Fruit fly (Drosophila melanogaster) whole organism, embryonic: ENCODE measurements around the gene Dhc62B.
A peak's percentile ranks its signal among the peaks of the same experiment; 100 is the strongest.

Experiments
- Asciz ChIP-seq: fragments of 200-800 bp; sonication (Bioruptor generic); optimal IDR thresholded peaks from 2 replicates; lab custom pipeline; 2017; ENCODE audit warnings: missing biosample characterization, mild to moderate bottlenecking, missing genetic modification characterization, missing genetic modification reagents
- B-H2 ChIP-seq: fragments of 200-800 bp; sonication (Bioruptor generic); optimal IDR thresholded peaks from 2 replicates; lab custom pipeline; 2018; ENCODE audit warnings: missing biosample characterization, mild to moderate bottlenecking, missing genetic modification characterization
- CG11560 ChIP-seq: fragments of 200-800 bp; sonication (Bioruptor generic); IDR thresholded peaks from 3 replicates; pipeline ENCODE4 v1.3.6; 2022; ENCODE audit warnings: missing biosample characterization, missing genetic modification characterization
- CG11723 ChIP-seq: fragments of 200-800 bp; sonication (Bioruptor generic); optimal IDR thresholded peaks from 2 replicates; lab custom pipeline; 2017; ENCODE audit warnings: missing biosample characterization, mild to moderate bottlenecking, missing genetic modification characterization
- CG12391 ChIP-seq: fragments of 200-800 bp; sonication (Bioruptor generic); optimal IDR thresholded peaks from 3 replicates; lab custom pipeline; 2018; ENCODE audit warnings: missing biosample characterization, mild to moderate bottlenecking, missing genetic modification characterization, moderate library complexity
- CG15601 ChIP-seq: fragments of 200-800 bp; sonication (Bioruptor generic); optimal IDR thresholded peaks from 3 replicates; lab custom pipeline; 2019; ENCODE audit warnings: missing biosample characterization, mild to moderate bottlenecking, missing genetic modification characterization, moderate library complexity
- CG16813 ChIP-seq: fragments of 200-800 bp; sonication (Bioruptor generic); IDR thresholded peaks from 3 replicates; pipeline ENCODE4 v1.3.6; 2022; ENCODE audit warnings: missing biosample characterization, missing genetic modification characterization; ENCODE audit not compliant: partially characterized antibody
- CG17361 ChIP-seq: fragments of 200-800 bp; sonication (Bioruptor generic); IDR thresholded peaks from 3 replicates; pipeline ENCODE4 v1.3.6; 2022; ENCODE audit warnings: missing biosample characterization, missing genetic modification characterization
- CG18619 ChIP-seq: fragments of 200-800 bp; sonication (Bioruptor generic); optimal IDR thresholded peaks from 3 replicates; lab custom pipeline; 2017; ENCODE audit warnings: missing biosample characterization, mild to moderate bottlenecking, missing genetic modification characterization
- CG2129 ChIP-seq: fragments of 200-800 bp; sonication (Bioruptor generic); IDR thresholded peaks from 2 replicates; pipeline ENCODE4 v1.3.6; 2022; ENCODE audit warnings: missing biosample characterization, missing genetic modification characterization; ENCODE audit not compliant: partially characterized antibody
- CG2199 ChIP-seq: fragments of 200-800 bp; sonication (Bioruptor generic); IDR thresholded peaks from 3 replicates; pipeline ENCODE4 v1.3.6; 2022; ENCODE audit warnings: missing biosample characterization, missing genetic modification characterization
- CG3163 ChIP-seq: fragments of 200-800 bp; sonication (Bioruptor generic); optimal IDR thresholded peaks from 3 replicates; lab custom pipeline; 2016; ENCODE audit warnings: missing biosample characterization, missing genetic modification characterization
- CG34422 ChIP-seq: fragments of 200-800 bp; sonication (Bioruptor generic); IDR thresholded peaks from 3 replicates; pipeline ENCODE4 v1.3.6; 2022; ENCODE audit warnings: missing biosample characterization, missing genetic modification characterization
- CG3847 ChIP-seq: fragments of 200-800 bp; sonication (Bioruptor generic); IDR thresholded peaks from 2 replicates; pipeline ENCODE4 v1.3.6; 2022; ENCODE audit warnings: missing biosample characterization, missing genetic modification characterization
- CG42726 ChIP-seq: fragments of 200-800 bp; sonication (Bioruptor generic); IDR thresholded peaks from 2 replicates; pipeline ENCODE4 v1.3.6; 2022; ENCODE audit warnings: missing biosample characterization, missing genetic modification characterization; ENCODE audit not compliant: partially characterized antibody
- CG4328 ChIP-seq: fragments of 200-800 bp; sonication (Bioruptor generic); optimal IDR thresholded peaks from 3 replicates; lab custom pipeline; 2017; ENCODE audit warnings: missing biosample characterization, missing genetic modification reagents, missing genetic modification characterization
- CG6791 ChIP-seq: fragments of 200-800 bp; sonication (Bioruptor generic); IDR thresholded peaks from 3 replicates; pipeline ENCODE4 v1.3.6; 2022; ENCODE audit warnings: missing biosample characterization, missing genetic modification characterization; ENCODE audit not compliant: partially characterized antibody
- CG7271 ChIP-seq: fragments of 200-800 bp; sonication (Bioruptor generic); optimal IDR thresholded peaks from 2 replicates; lab custom pipeline; 2018; ENCODE audit warnings: missing biosample characterization, mild to moderate bottlenecking, missing genetic modification characterization, moderate library complexity
- CG7556 ChIP-seq: fragments of 200-800 bp; sonication (Bioruptor generic); optimal IDR thresholded peaks from 2 replicates; lab custom pipeline; 2017; ENCODE audit warnings: missing biosample characterization, mild to moderate bottlenecking, missing genetic modification characterization
- CG7745 ChIP-seq: fragments of 200-800 bp; sonication (Bioruptor generic); optimal IDR thresholded peaks from 2 replicates; lab custom pipeline; 2018; ENCODE audit warnings: missing biosample characterization, mild to moderate bottlenecking, missing genetic modification characterization, moderate library complexity
- CG7928 ChIP-seq: fragments of 200-800 bp; sonication (Bioruptor generic); optimal IDR thresholded peaks from 2 replicates; lab custom pipeline; 2017; ENCODE audit warnings: missing biosample characterization, mild to moderate bottlenecking, missing genetic modification characterization
- CoRest ChIP-seq: fragments of 200-800 bp; sonication (Bioruptor generic); optimal IDR thresholded peaks from 3 replicates; lab custom pipeline; 2018; ENCODE audit warnings: missing biosample characterization, mild to moderate bottlenecking, missing genetic modification characterization, moderate library complexity
- Dbx ChIP-seq: fragments of 200-800 bp; sonication (Bioruptor generic); IDR thresholded peaks from 3 replicates; pipeline ENCODE4 v1.3.6; 2022; ENCODE audit warnings: missing biosample characterization, missing genetic modification characterization
- Elba2 ChIP-seq: fragments of 200-800 bp; sonication (Bioruptor generic); optimal IDR thresholded peaks from 3 replicates; lab custom pipeline; 2016; ENCODE audit warnings: missing biosample characterization, missing genetic modification characterization
- Fer1 ChIP-seq: fragments of 200-800 bp; sonication (Bioruptor generic); optimal IDR thresholded peaks from 2 replicates; lab custom pipeline; 2017; ENCODE audit warnings: missing biosample characterization, mild to moderate bottlenecking, missing genetic modification characterization
- Hr51 ChIP-seq, 2 experiments: fragments of 200-800 bp; sonication (Bioruptor generic); optimal IDR thresholded peaks; 2 replicates in 1 of 2; 3 replicates in 1 of 2; lab custom pipeline; 2016 to 2018; ENCODE audit warnings: missing biosample characterization in 2 of 2, missing genetic modification characterization in 2 of 2, mild to moderate bottlenecking in 1 of 2, moderate library complexity in 1 of 2
- Hsf ChIP-seq: fragments of 200-800 bp; sonication (Bioruptor generic); optimal IDR thresholded peaks from 3 replicates; lab custom pipeline; 2016; ENCODE audit warnings: missing biosample characterization, missing genetic modification characterization
- Kr ChIP-seq: fragments of 200-800 bp; sonication (Bioruptor generic); optimal IDR thresholded peaks from 2 replicates; lab custom pipeline; 2017; ENCODE audit warnings: missing biosample characterization, mild to moderate bottlenecking, missing genetic modification characterization
- Lpt ChIP-seq: fragments of >200 bp; optimal IDR thresholded peaks from 2 replicates; lab custom pipeline; 2018; ENCODE audit warnings: missing biosample characterization, missing genetic modification characterization
- Neu2 ChIP-seq: fragments of 200-800 bp; sonication (Bioruptor generic); optimal IDR thresholded peaks from 3 replicates; lab custom pipeline; 2016; ENCODE audit warnings: missing biosample characterization, missing genetic modification characterization, borderline replicate concordance
- Pdp1 ChIP-seq, 2 experiments: fragments of 200-800 bp; sonication (Bioruptor generic); optimal IDR thresholded peaks; 3 replicates each; lab custom pipeline; 2016; ENCODE audit warnings: missing biosample characterization in 2 of 2, missing genetic modification characterization in 2 of 2, mild to moderate bottlenecking in 1 of 2, moderate library complexity in 1 of 2
- Stat92E ChIP-seq, 3 experiments: fragments of >200 bp in 2 of 3; fragments of 200-800 bp in 1 of 3; sonication (Bioruptor generic) in 1 of 3; optimal IDR thresholded peaks; 2 replicates each; lab custom pipeline; 2017 to 2019; ENCODE audit warnings: missing biosample characterization in 3 of 3, missing genetic modification characterization in 3 of 3, mild to moderate bottlenecking in 1 of 3, moderate library complexity in 1 of 3
- Trl ChIP-seq, 3 experiments: fragments of >200 bp in 2 of 3; fragments of 200-800 bp in 1 of 3; sonication (Bioruptor generic) in 1 of 3; optimal IDR thresholded peaks; 2 replicates in 1 of 3; 3 replicates in 2 of 3; lab custom pipeline; 2016 to 2017; ENCODE audit warnings: missing biosample characterization in 1 of 3, missing genetic modification characterization in 1 of 3
- ac ChIP-seq: fragments of 200-800 bp; sonication (Bioruptor generic); optimal IDR thresholded peaks from 3 replicates; lab custom pipeline; 2017; ENCODE audit warnings: missing biosample characterization, mild to moderate bottlenecking, missing genetic modification characterization
- chn ChIP-seq: fragments of 200-800 bp; sonication (Bioruptor generic); optimal IDR thresholded peaks from 2 replicates; lab custom pipeline; 2016; ENCODE audit warnings: missing biosample characterization, missing genetic modification characterization
- eve ChIP-seq, 2 experiments: fragments of >200 bp; optimal IDR thresholded peaks; 2 replicates each; lab custom pipeline; 2017; ENCODE audit warnings: missing biosample characterization in 2 of 2, missing genetic modification characterization in 2 of 2
- fru ChIP-seq: fragments of >200 bp; optimal IDR thresholded peaks from 2 replicates; lab custom pipeline; 2017
- gcm2 ChIP-seq: fragments of 200-800 bp; sonication (Bioruptor generic); optimal IDR thresholded peaks from 2 replicates; lab custom pipeline; 2016; ENCODE audit warnings: missing biosample characterization, missing genetic modification characterization
- gem ChIP-seq: fragments of 200-800 bp; sonication (Bioruptor generic); optimal IDR thresholded peaks from 2 replicates; lab custom pipeline; 2019; ENCODE audit warnings: missing biosample characterization, mild to moderate bottlenecking, missing genetic modification characterization, moderate library complexity
- hb ChIP-seq: fragments of 200-800 bp; sonication (Bioruptor generic); IDR thresholded peaks from 3 replicates; pipeline ENCODE4 v1.3.6; 2022; ENCODE audit warnings: missing biosample characterization, missing genetic modification characterization; ENCODE audit not compliant: partially characterized antibody
- mld ChIP-seq: fragments of 200-800 bp; sonication (Bioruptor generic); IDR thresholded peaks from 3 replicates; pipeline ENCODE4 v1.3.6; 2022; ENCODE audit warnings: missing biosample characterization, missing genetic modification characterization; ENCODE audit not compliant: partially characterized antibody
- pzg ChIP-seq: fragments of 200-800 bp; sonication (Bioruptor generic); optimal IDR thresholded peaks from 3 replicates; lab custom pipeline; 2018; ENCODE audit warnings: missing biosample characterization, mild to moderate bottlenecking, missing genetic modification characterization, moderate library complexity
- slbo ChIP-seq: fragments of 200-800 bp; sonication (Bioruptor generic); IDR thresholded peaks from 2 replicates; pipeline ENCODE4 v1.3.6; 2022; ENCODE audit warnings: missing biosample characterization, missing genetic modification characterization
- stwl ChIP-seq: fragments of 200-800 bp; sonication (Bioruptor generic); optimal IDR thresholded peaks from 3 replicates; lab custom pipeline; 2018; ENCODE audit warnings: missing biosample characterization, mild to moderate bottlenecking, missing genetic modification characterization, moderate library complexity
- usp ChIP-seq: fragments of >200 bp; optimal IDR thresholded peaks from 2 replicates; lab custom pipeline; 2017; ENCODE audit warnings: missing biosample characterization, missing genetic modification characterization
- z ChIP-seq: fragments of 200-800 bp; sonication (Bioruptor generic); IDR thresholded peaks from 3 replicates; pipeline ENCODE4 v1.3.6; 2022; ENCODE audit warnings: missing biosample characterization, missing genetic modification characterization
- zfh2 ChIP-seq: fragments of 200-800 bp; sonication (Bioruptor generic); optimal IDR thresholded peaks from 2 replicates; lab custom pipeline; 2016; ENCODE audit warnings: missing biosample characterization, missing genetic modification characterization

Gene Dhc62B

DNA sequence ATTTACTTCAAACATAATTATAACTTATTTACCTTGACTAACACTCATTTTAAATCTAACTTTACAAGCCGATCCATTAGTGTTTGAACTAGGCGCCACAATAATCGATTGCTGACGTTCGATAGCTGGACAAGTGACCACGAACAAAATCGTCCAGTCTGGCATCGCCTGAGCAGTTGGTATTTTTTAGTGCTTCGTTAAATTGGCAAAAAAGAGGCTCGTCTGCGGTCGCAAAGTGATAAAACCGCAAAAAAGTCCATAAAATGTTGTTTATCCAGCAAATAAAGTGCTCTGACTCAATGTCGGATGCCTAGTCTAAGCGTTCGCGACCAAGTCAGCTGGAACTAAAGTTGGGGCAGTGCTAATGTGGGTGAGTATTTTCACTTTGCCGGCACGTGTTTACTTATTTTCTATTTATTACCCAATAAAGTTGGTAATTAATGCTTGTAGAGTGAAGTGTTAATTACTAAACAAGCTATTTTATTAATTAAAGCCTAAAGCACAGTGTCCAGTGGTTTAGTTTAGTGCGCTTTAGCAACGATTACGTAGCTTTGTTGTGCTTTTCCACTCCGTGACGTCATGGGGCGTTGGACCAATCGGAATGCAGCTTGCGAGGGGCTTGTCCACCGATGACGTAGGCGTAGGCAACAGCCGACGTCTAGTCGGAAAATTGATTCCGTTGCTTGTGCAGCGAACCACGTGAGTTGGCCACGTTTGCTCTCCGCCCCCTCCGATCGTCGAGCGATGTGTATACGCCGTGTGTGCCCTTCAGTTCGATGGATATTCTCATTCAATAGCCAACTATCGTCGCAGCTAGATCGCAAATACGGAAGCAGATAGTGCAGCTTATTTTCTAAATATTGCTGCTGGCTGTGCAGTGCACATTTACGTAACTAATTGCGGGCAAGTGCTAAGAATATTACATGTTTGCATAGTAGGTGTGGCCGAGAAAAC is 32.9 kb downstream of the Dhc62B start, which contains the start of gene Gk2 (continued):
- no peak for TF ChIP-seq Dbx (GFP tag; lab: Robert Waterston, UW)
- TF ChIP-seq Fer1, result no peak
- no peak for TF ChIP-seq CG7928 (GFP tag; lab: Kevin White, UChicago)
- no peak for TF ChIP-seq Asciz (GFP tag; lab: Kevin White, UChicago)
- TF ChIP-seq gcm2, result no peak
- no peak for TF ChIP-seq CG7745
- TF ChIP-seq usp (GFP tag; lab: Kevin White, UChicago), result no peak
- no peak for TF ChIP-seq z (GFP tag; lab: Robert Waterston, UW)
- no peak for TF ChIP-seq CG7556
- TF ChIP-seq CG34422 (GFP tag; lab: Robert Waterston, UW), result no peak
- no peak for TF ChIP-seq Kr (GFP tag; lab: Kevin White, UChicago)
- TF ChIP-seq slbo (GFP tag; lab: Robert Waterston, UW), result no peak
- TF ChIP-seq Neu2 (GFP tag; lab: Kevin White, UChicago), result no peak
- TF ChIP-seq fru (lab: Kevin White, UChicago), result no peak
- TF ChIP-seq stwl (tag; lab: Kevin White, UChicago), result peak; percentile 48
- no peak for TF ChIP-seq Lpt
- no peak for TF ChIP-seq zfh2 (GFP tag; lab: Kevin White, UChicago)
- no peak for TF ChIP-seq CG7271
- TF ChIP-seq mld (GFP tag; lab: Robert Waterston, UW), result no peak
- no peak for TF ChIP-seq chn (GFP tag; lab: Kevin White, UChicago)
- peak; percentile 56 for TF ChIP-seq CG16813 (GFP tag; lab: Robert Waterston, UW)
- no peak for TF ChIP-seq Trl (optimal IDR thresholded peaks at IDR 0.05; lab: Kevin White, UChicago)
- TF ChIP-seq Trl (GFP tag; optimal IDR thresholded peaks at IDR 0.05; lab: Kevin White, UChicago), result no peak
- no peak for TF ChIP-seq Hr51 (GFP tag; optimal IDR thresholded peaks at IDR 0.05; lab: Kevin White, UChicago)
- peak; percentile 40 for TF ChIP-seq CG3847
- TF ChIP-seq CG3163 (GFP tag; lab: Kevin White, UChicago), result no peak
- no peak for TF ChIP-seq gem (tag; lab: Kevin White, UChicago)
- TF ChIP-seq CG11560 (tag; lab: Robert Waterston, UW), result peak; percentile 70; the same call in 2 of the 3 replicates
- peak in 1 of 2 experiments; percentile 52 for TF ChIP-seq Pdp1 (GFP tag; optimal IDR thresholded peaks at IDR 0.05; lab: Kevin White, UChicago)
- no peak for TF ChIP-seq eve (GFP tag; optimal IDR thresholded peaks at IDR 0.05; lab: Kevin White, UChicago)
- no peak for TF ChIP-seq CG2199 (GFP tag; lab: Robert Waterston, UW)
- TF ChIP-seq CG12391 (tag; lab: Kevin White, UChicago), result no peak
- no peak for TF ChIP-seq CG2129 (GFP tag; lab: Robert Waterston, UW)
- TF ChIP-seq CG17361 (GFP tag; lab: Robert Waterston, UW), result peak; percentile 27; the same call in 1 of the 3 replicates
- TF ChIP-seq CG15601 (tag; lab: Kevin White, UChicago), result no peak
- TF ChIP-seq Hsf, result no peak
- no peak for TF ChIP-seq hb (GFP tag; lab: Robert Waterston, UW)
- no peak for TF ChIP-seq Stat92E (GFP tag; optimal IDR thresholded peaks at IDR 0.05; lab: Kevin White, UChicago)
- TF ChIP-seq CG4328 (GFP tag; lab: Kevin White, UChicago), result no peak
- no peak for TF ChIP-seq ac (GFP tag; lab: Kevin White, UChicago)
- TF ChIP-seq CG11723, result no peak
- TF ChIP-seq CG42726 (GFP tag; lab: Robert Waterston, UW), result no peak
- TF ChIP-seq Elba2 (GFP tag; lab: Kevin White, UChicago), result no peak
- peak; percentile 48; the same call in 1 of the 3 replicates for TF ChIP-seq CG6791
- peak; percentile 86 for TF ChIP-seq pzg
- no peak for TF ChIP-seq CoRest
- TF ChIP-seq CG18619 (GFP tag; lab: Kevin White, UChicago), result no peak
- no peak for TF ChIP-seq B-H2 (GFP tag; lab: Kevin White, UChicago)
